Fruit fly (Drosophila melanogaster): ENCODE results near the gene CG34303.

DNA sequence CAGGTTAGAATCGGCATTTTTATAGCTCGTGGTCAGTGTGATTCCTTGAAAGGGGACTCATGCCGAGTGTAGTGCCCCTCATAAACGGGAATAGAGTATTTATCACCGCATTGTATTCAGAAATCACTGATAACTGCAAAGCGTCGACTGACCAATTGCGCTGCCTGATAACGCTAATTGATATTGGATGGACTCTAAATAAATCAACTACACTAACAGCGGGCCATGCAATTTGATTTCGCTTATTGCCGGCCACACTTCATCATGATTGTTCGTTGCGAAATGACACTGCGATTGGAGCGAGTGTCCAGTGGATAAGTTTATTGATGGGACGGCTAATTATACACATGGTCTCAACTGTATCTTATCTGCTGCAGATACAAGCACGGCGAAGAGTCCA, 32.1 kb downstream of the CG34303 start:
- TF ChIP-seq Abd-B (GFP tag; optimal IDR thresholded peaks at IDR 0.05), result no peak
- no peak for TF ChIP-seq Mio (GFP tag; optimal IDR thresholded peaks at IDR 0.05)
- TF ChIP-seq psq (GFP tag; optimal IDR thresholded peaks at IDR 0.05), result no peak
- no peak for TF ChIP-seq CG32264 (GFP tag; optimal IDR thresholded peaks at IDR 0.05)
- TF ChIP-seq Myc (optimal IDR thresholded peaks at IDR 0.05), result no peak
- no peak for TF ChIP-seq jim (GFP tag; optimal IDR thresholded peaks at IDR 0.05)
